Worm (Caenorhabditis elegans) whole organism, L4 larva: ENCODE results near the gene Y58A7A.4.

Experiments used
- Y48G9A.11 ChIP-seq: fragments of 200-800 bp; sonication (Bioruptor generic); IDR thresholded peaks from 2 replicates; pipeline ENCODE4 v1.3.6; 2022; ENCODE audit warnings: missing genetic modification reagents, missing genetic modification characterization, missing compliant biosample characterization
- ZK546.5 ChIP-seq, 2 experiments: sonication (generic microtip); optimal IDR thresholded peaks; 2 replicates each; lab custom pipeline; 2017; ENCODE audit warnings: missing biosample characterization in 2 of 2, missing genetic modification characterization in 2 of 2
- arid-1 ChIP-seq: fragments of 200-800 bp; sonication (Bioruptor generic); conservative IDR thresholded peaks from 2 replicates; pipeline ENCODE4 v1.3.6; 2022; ENCODE audit warnings: missing genetic modification reagents, missing genetic modification characterization, missing compliant biosample characterization
- ceh-82 ChIP-seq: sonication (generic microtip); optimal IDR thresholded peaks from 2 replicates; lab custom pipeline; 2017; ENCODE audit warnings: missing biosample characterization, missing genetic modification characterization
- ces-1 ChIP-seq: fragments of 150-350 bp; sonication (generic microtip); optimal IDR thresholded peaks from 4 replicates; lab custom pipeline; 2014; ENCODE audit warnings: missing biosample characterization, missing genetic modification reagents, missing genetic modification characterization
- unc-39 ChIP-seq: sonication (generic microtip); optimal IDR thresholded peaks from 2 replicates; lab custom pipeline; 2017; ENCODE audit warnings: missing biosample characterization, missing genetic modification characterization
- unc-62 ChIP-seq, 3 experiments: fragments of 150-350 bp in 1 of 3; sonication (generic microtip); optimal IDR thresholded peaks in 2 of 3; peaks in 1 of 3; 1 replicate in 1 of 3; 2 replicates in 2 of 3; lab custom pipeline; 2014 to 2017; ENCODE audit warnings: missing biosample characterization in 3 of 3, missing genetic modification characterization in 3 of 3, missing genetic modification reagents in 3 of 3, missing genotype in 1 of 3

- TF ChIP-seq ces-1 (GFP tag; lab: Kevin White, UChicago) (no peak), unc-39 (tag; lab: Kevin White, UChicago) (no peak), unc-62 (GFP tag; optimal IDR thresholded peaks at IDR 0.05 in 1 of 2; lab: Kevin White, UChicago) (no peak), unc-62 (tag; optimal IDR thresholded peaks at IDR 0.05; lab: Kevin White, UChicago) (no peak), ceh-82 (tag; lab: Kevin White, UChicago) (no peak), ZK546.5 (tag; optimal IDR thresholded peaks at IDR 0.05; lab: Kevin White, UChicago) (no peak), Y48G9A.11 (no peak), arid-1 (GFP tag; lab: Robert Waterston, UW) (no peak)
Measured at ce11 chrV:5052233-5052632, 32.6 kb downstream of the Y58A7A.4 start, which contains the start of gene K11D12.12.
